Worm (Caenorhabditis elegans): ENCODE data around the gene repo-1.
A peak's percentile ranks its signal among the peaks of the same experiment; 100 is the strongest.

Gene repo-1

ce11 chrIV:12093384-12093783, 9.1 kb downstream of the repo-1 start, which contains the start of gene cpsf-4:
TSS of gene cpsf-4 (minus strand) at chrIV:12093445.
- TF ChIP-seq bed-3 (GFP tag; optimal IDR thresholded peaks at IDR 0.05) (no peak), elt-3 (tag; optimal IDR thresholded peaks at IDR 0.05) (no peak), tbx-8 (GFP tag; optimal IDR thresholded peaks at IDR 0.05) (no peak), ceh-43 (GFP tag; optimal IDR thresholded peaks at IDR 0.05) (no peak), lsy-2 (tag; optimal IDR thresholded peaks at IDR 0.05) (peak; percentile 41)

ce11 chrIV:12093819-12094218, 9.5 kb downstream of the repo-1 start, which contains the start of gene F11A10.5:
TSS of gene F11A10.5 (plus strand) at chrIV:12094119.
- TF ChIP-seq sptf-1 (tag; optimal IDR thresholded peaks at IDR 0.05): no peak
- TF ChIP-seq unc-39 (tag; optimal IDR thresholded peaks at IDR 0.05): no peak
- TF ChIP-seq mls-2 (tag; optimal IDR thresholded peaks at IDR 0.05): no peak
- TF ChIP-seq ces-1 (GFP tag; optimal IDR thresholded peaks at IDR 0.05): peak; percentile 8
- no peak for TF ChIP-seq M03D4.4 (tag; optimal IDR thresholded peaks at IDR 0.05)
- TF ChIP-seq hlh-1 (tag; optimal IDR thresholded peaks at IDR 0.05): peak; percentile 14

ce11 chrIV:12096479-12096878, 12.2 kb downstream of the repo-1 start, which contains the start of gene mon-2:
TSS of gene mon-2 (plus strand) at chrIV:12096779.
- TF ChIP-seq lsy-2 (tag; optimal IDR thresholded peaks at IDR 0.05) (no peak), nhr-2 (tag; optimal IDR thresholded peaks at IDR 0.05) (no peak)

- TF ChIP-seq nhr-237 (tag; optimal IDR thresholded peaks at IDR 0.05): no peak
- TF ChIP-seq M03D4.4 (tag; optimal IDR thresholded peaks at IDR 0.05): no peak
- no peak for TF ChIP-seq drap-1 (GFP tag; optimal IDR thresholded peaks at IDR 0.05)
- TF ChIP-seq bed-3 (GFP tag; optimal IDR thresholded peaks at IDR 0.05): no peak
- no peak for TF ChIP-seq elt-3 (tag; optimal IDR thresholded peaks at IDR 0.05)
- no peak for TF ChIP-seq unc-39 (tag; optimal IDR thresholded peaks at IDR 0.05)
- TF ChIP-seq ceh-83 (GFP tag; optimal IDR thresholded peaks at IDR 0.05): no peak
- TF ChIP-seq tbx-8 (GFP tag; optimal IDR thresholded peaks at IDR 0.05): no peak
- TF ChIP-seq nhr-28 (tag; optimal IDR thresholded peaks at IDR 0.05): no peak
- no peak for TF ChIP-seq ztf-11 (tag; optimal IDR thresholded peaks at IDR 0.05)
- no peak for TF ChIP-seq mep-1 (tag; optimal IDR thresholded peaks at IDR 0.05)
- no peak for TF ChIP-seq unc-120 (tag; optimal IDR thresholded peaks at IDR 0.05; ENCODE audit: poor library complexity, severe bottlenecking)
- TF ChIP-seq pha-4 (tag; optimal IDR thresholded peaks at IDR 0.05): no peak
- TF ChIP-seq hlh-1 (tag; optimal IDR thresholded peaks at IDR 0.05): no peak
- no peak for TF ChIP-seq ham-2 (GFP tag; optimal IDR thresholded peaks at IDR 0.05)
- TF ChIP-seq cnd-1 (tag; optimal IDR thresholded peaks at IDR 0.05): no peak
- TF ChIP-seq lin-32 (GFP tag; optimal IDR thresholded peaks at IDR 0.05): no peak
These were observed 21.3 kb downstream of the repo-1 start, which contains the start of gene M18.3 for ce11 chrIV:12105558-12105957. TSS of gene M18.3 (plus strand) at chrIV:12105858.

ce11 chrIV:12108984-12109657, 24.8 kb downstream of the repo-1 start:
- no peak for TF ChIP-seq blmp-1 (tag; optimal IDR thresholded peaks at IDR 0.05)
- TF ChIP-seq hlh-1 (tag; optimal IDR thresholded peaks at IDR 0.05): no peak
- no peak for TF ChIP-seq M03D4.4 (tag; optimal IDR thresholded peaks at IDR 0.05)
- TF ChIP-seq ces-1 (GFP tag; optimal IDR thresholded peaks at IDR 0.05): no peak
- no peak for TF ChIP-seq mep-1 (tag; optimal IDR thresholded peaks at IDR 0.05)

ce11 chrIV:12109743-12110142, 25.5 kb downstream of the repo-1 start:
- no peak for TF ChIP-seq pha-4 (tag; optimal IDR thresholded peaks at IDR 0.05)
- TF ChIP-seq nhr-28 (tag; optimal IDR thresholded peaks at IDR 0.05): no peak
- TF ChIP-seq zip-8 (tag; optimal IDR thresholded peaks at IDR 0.05): peak; percentile 98
- no peak for TF ChIP-seq ceh-39 (tag; optimal IDR thresholded peaks at IDR 0.05)

ce11 chrIV:12110339-12110738, 26.1 kb downstream of the repo-1 start, which contains the start of gene col-129:
TSS of gene col-129 (minus strand) at chrIV:12110439.
- TF ChIP-seq flh-1 (GFP tag; optimal IDR thresholded peaks at IDR 0.05): no peak
- TF ChIP-seq nhr-28 (tag; optimal IDR thresholded peaks at IDR 0.05): no peak
- TF ChIP-seq sptf-1 (tag; optimal IDR thresholded peaks at IDR 0.05): no peak
- no peak for TF ChIP-seq ces-1 (GFP tag; optimal IDR thresholded peaks at IDR 0.05)
